Fruit fly (Drosophila melanogaster): ENCODE data around the gene Alg14.

DNA sequence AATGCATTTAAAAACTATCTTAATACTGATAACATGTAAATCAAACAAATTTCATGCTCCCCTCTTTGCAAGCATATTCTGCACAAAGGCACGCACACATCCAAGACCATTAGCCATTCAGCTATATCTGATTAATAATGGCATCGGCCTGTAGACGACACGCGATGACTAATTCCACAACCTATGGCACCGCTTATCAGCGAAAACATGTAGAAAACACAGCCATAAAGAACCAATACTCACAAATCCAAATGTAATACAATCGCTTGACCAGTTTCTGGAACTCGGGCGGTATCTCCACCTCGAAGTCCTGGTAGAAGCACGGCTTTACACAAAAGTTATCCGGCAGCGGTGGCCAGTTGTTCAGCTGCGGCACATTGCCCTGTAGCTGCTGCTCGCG lies 23.8 kb upstream of the Alg14 start:
- TF ChIP-seq CG31627 (GFP tag; optimal IDR thresholded peaks at IDR 0.05) (no peak), Sox102F (GFP tag; optimal IDR thresholded peaks at IDR 0.05) (no peak), CG32006 (GFP tag; optimal IDR thresholded peaks at IDR 0.05) (no peak), CG9139 (GFP tag; optimal IDR thresholded peaks at IDR 0.05) (no peak), OdsH (GFP tag; optimal IDR thresholded peaks at IDR 0.05) (no peak), Gug (GFP tag; IDR thresholded peaks at IDR 0.05) (no peak), esn (GFP tag; optimal IDR thresholded peaks at IDR 0.05) (no peak)

Data from whole organism, prepupa.